Worm (Caenorhabditis elegans) whole organism, L4 larva: ENCODE data around the gene Y67A10A.11.

ENCODE experiments used
- F44E2.7 ChIP-seq: fragments of 200-800 bp; sonication (Bioruptor generic); IDR thresholded peaks from 2 replicates; pipeline ENCODE4 v2.1.2; 2022; ENCODE audit warnings: missing genetic modification characterization, missing compliant biosample characterization
- Y48G9A.11 ChIP-seq: fragments of 200-800 bp; sonication (Bioruptor generic); IDR thresholded peaks from 2 replicates; pipeline ENCODE4 v1.3.6; 2022; ENCODE audit warnings: missing genetic modification reagents, missing genetic modification characterization, missing compliant biosample characterization
- Y5F2A.4 ChIP-seq: fragments of 200-800 bp; sonication (Bioruptor generic); optimal IDR thresholded peaks from 2 replicates; lab custom pipeline; 2018; ENCODE audit warnings: mild to moderate bottlenecking, missing genetic modification characterization, missing compliant biosample characterization
- Y75B8A.6 ChIP-seq: fragments of 200-800 bp; sonication (Bioruptor generic); IDR thresholded peaks from 2 replicates; pipeline ENCODE4 v1.3.6; 2022; ENCODE audit warnings: missing genetic modification reagents, missing genetic modification characterization, missing compliant biosample characterization
- aha-1 ChIP-seq: fragments of 150-350 bp; peaks from one replicate; lab custom pipeline; 2014; ENCODE audit warnings: missing biosample characterization, missing genetic modification characterization
- attf-4 ChIP-seq: sonication (generic microtip); optimal IDR thresholded peaks from 3 replicates; lab custom pipeline; 2017; ENCODE audit warnings: missing biosample characterization, missing genetic modification characterization
- ceh-28 ChIP-seq: fragments of 150-350 bp; optimal IDR thresholded peaks from 2 replicates; lab custom pipeline; 2014; ENCODE audit warnings: missing biosample characterization, missing genetic modification reagents, missing genetic modification characterization
- ceh-44 ChIP-seq: fragments of 200-800 bp; sonication (Bioruptor generic); IDR thresholded peaks from 2 replicates; pipeline ENCODE4 v1.3.6; 2022; ENCODE audit warnings: missing genetic modification reagents, missing genetic modification characterization, missing compliant biosample characterization
- ceh-62 ChIP-seq: sonication (generic microtip); optimal IDR thresholded peaks from 2 replicates; lab custom pipeline; 2017; ENCODE audit warnings: missing biosample characterization, missing genetic modification characterization
- cey-2 ChIP-seq: sonication (generic microtip); optimal IDR thresholded peaks from 3 replicates; lab custom pipeline; 2017; ENCODE audit warnings: missing genetic modification characterization, mild to moderate bottlenecking, missing compliant biosample characterization, antibody characterized with exemption, borderline replicate concordance; ENCODE audit not compliant: insufficient read depth
- daf-16 ChIP-seq, 3 experiments: sonication (generic microtip); optimal IDR thresholded peaks; 2 replicates each; lab custom pipeline; 2016 to 2017; ENCODE audit warnings: missing genetic modification characterization in 3 of 3, missing genetic modification reagents in 3 of 3, mild to moderate bottlenecking in 2 of 3, missing compliant biosample characterization in 2 of 3, missing biosample characterization in 1 of 3, moderate library complexity in 1 of 3
- daf-19 ChIP-seq: fragments of 200-800 bp; sonication (Bioruptor generic); conservative IDR thresholded peaks from 2 replicates; pipeline ENCODE4 v1.3.6; 2022; ENCODE audit warnings: missing genetic modification characterization, missing compliant biosample characterization
- daf-8 ChIP-seq: fragments of 200-800 bp; sonication (Bioruptor generic); IDR thresholded peaks from 2 replicates; pipeline ENCODE4 v1.3.6; 2022; ENCODE audit warnings: missing genetic modification characterization, missing compliant biosample characterization
- dmd-6 ChIP-seq: fragments of 200-800 bp; sonication (Bioruptor generic); IDR thresholded peaks from 2 replicates; pipeline ENCODE4 v1.3.6; 2022; ENCODE audit warnings: missing genetic modification reagents, missing genetic modification characterization, missing compliant biosample characterization
- duxl-1 ChIP-seq: sonication (generic microtip); optimal IDR thresholded peaks from 2 replicates; lab custom pipeline; 2016; ENCODE audit warnings: mild to moderate bottlenecking, missing genetic modification characterization, moderate library complexity, missing compliant biosample characterization; ENCODE audit not compliant: poor library complexity
- fkh-10 ChIP-seq: fragments of 150-350 bp; optimal IDR thresholded peaks from 2 replicates; lab custom pipeline; 2014; ENCODE audit warnings: missing biosample characterization, missing genetic modification reagents, missing genetic modification characterization
- fos-1 ChIP-seq: fragments of 150-350 bp; optimal IDR thresholded peaks from 2 replicates; lab custom pipeline; 2014; ENCODE audit warnings: missing biosample characterization, missing genetic modification characterization
- hlh-30 ChIP-seq: sonication (generic microtip); optimal IDR thresholded peaks from 2 replicates; lab custom pipeline; 2017; ENCODE audit warnings: antibody characterized with exemption, mild to moderate bottlenecking, missing genetic modification characterization, missing compliant biosample characterization; ENCODE audit not compliant: insufficient read depth
- lim-7 ChIP-seq: fragments of 200-800 bp; sonication (Bioruptor generic); IDR thresholded peaks from 2 replicates; pipeline ENCODE4 v1.3.6; 2022; ENCODE audit warnings: missing genetic modification characterization, missing compliant biosample characterization
- lin-13 ChIP-seq: fragments of 150-350 bp; optimal IDR thresholded peaks from 2 replicates; lab custom pipeline; 2014; ENCODE audit warnings: missing biosample characterization, missing genetic modification reagents, missing genetic modification characterization
- mdl-1 ChIP-seq, 2 experiments: fragments of 150-350 bp in 1 of 2; sonication (generic microtip) in 1 of 2; optimal IDR thresholded peaks; 2 replicates each; lab custom pipeline; 2014 to 2017; ENCODE audit warnings: missing biosample characterization in 2 of 2, missing genetic modification characterization in 2 of 2
- mdt-29 ChIP-seq: fragments of 200-800 bp; sonication (Bioruptor generic); IDR thresholded peaks from 2 replicates; pipeline ENCODE4 v1.3.6; 2022; ENCODE audit warnings: missing genetic modification reagents, missing genetic modification characterization, missing compliant biosample characterization
- mes-2 ChIP-seq: sonication (generic microtip); optimal IDR thresholded peaks from 2 replicates; lab custom pipeline; 2016; ENCODE audit warnings: missing genotype, mild to moderate bottlenecking, missing genetic modification characterization, missing compliant biosample characterization; ENCODE audit not compliant: poor library complexity, severe bottlenecking
- mxl-2 ChIP-seq: fragments of 200-800 bp; sonication (Bioruptor generic); conservative IDR thresholded peaks from 2 replicates; pipeline ENCODE4 v1.3.6; 2022; ENCODE audit warnings: missing genetic modification reagents, missing genetic modification characterization, missing compliant biosample characterization
- nhr-10 ChIP-seq: fragments of 150-350 bp; optimal IDR thresholded peaks from 2 replicates; lab custom pipeline; 2014; ENCODE audit warnings: missing biosample characterization, missing genetic modification characterization
- nhr-102 ChIP-seq: sonication (generic microtip); optimal IDR thresholded peaks from 2 replicates; lab custom pipeline; 2016; ENCODE audit warnings: mild to moderate bottlenecking, missing genetic modification characterization, moderate library complexity, missing compliant biosample characterization
- nhr-28 ChIP-seq: fragments of 150-350 bp; optimal IDR thresholded peaks from 2 replicates; lab custom pipeline; 2014; ENCODE audit warnings: missing biosample characterization, missing genetic modification characterization
- nhr-6 ChIP-seq: fragments of 150-350 bp; optimal IDR thresholded peaks from 2 replicates; lab custom pipeline; 2014; ENCODE audit warnings: missing biosample characterization, missing genetic modification characterization
- nhr-77 ChIP-seq: fragments of 150-350 bp; optimal IDR thresholded peaks from 2 replicates; lab custom pipeline; 2014; ENCODE audit warnings: missing biosample characterization, missing genetic modification characterization
- pha-4 ChIP-seq, 2 experiments: fragments of 150-350 bp in 1 of 2; fragments of 200-800 bp in 1 of 2; sonication (Bioruptor generic) in 1 of 2; IDR thresholded peaks in 1 of 2; optimal IDR thresholded peaks in 1 of 2; 2 replicates each; pipeline versions ENCODE4 v1.3.6 to Lab custom; 2014 to 2022; ENCODE audit warnings: missing genetic modification characterization in 2 of 2, missing genetic modification reagents in 2 of 2, missing biosample characterization in 1 of 2, missing compliant biosample characterization in 1 of 2
- pqm-1 ChIP-seq: sonication (generic microtip); optimal IDR thresholded peaks from 2 replicates; lab custom pipeline; 2017; ENCODE audit warnings: missing biosample characterization, missing genetic modification characterization
- spr-1 ChIP-seq: sonication (generic microtip); optimal IDR thresholded peaks from 2 replicates; lab custom pipeline; 2016; ENCODE audit warnings: mild to moderate bottlenecking, missing genetic modification characterization, missing compliant biosample characterization
- unc-130 ChIP-seq: sonication (generic microtip); optimal IDR thresholded peaks from 2 replicates; lab custom pipeline; 2016; ENCODE audit warnings: missing genetic modification reagents, missing genetic modification characterization, missing compliant biosample characterization
- unc-39 ChIP-seq: sonication (generic microtip); optimal IDR thresholded peaks from 2 replicates; lab custom pipeline; 2017; ENCODE audit warnings: missing biosample characterization, missing genetic modification characterization
- unc-62 ChIP-seq, 3 experiments: fragments of 150-350 bp in 1 of 3; sonication (generic microtip); optimal IDR thresholded peaks in 2 of 3; peaks in 1 of 3; 1 replicate in 1 of 3; 2 replicates in 2 of 3; lab custom pipeline; 2014 to 2017; ENCODE audit warnings: missing biosample characterization in 3 of 3, missing genetic modification characterization in 3 of 3, missing genetic modification reagents in 3 of 3, missing genotype in 1 of 3
- zag-1 ChIP-seq: fragments of 150-350 bp; optimal IDR thresholded peaks from 2 replicates; lab custom pipeline; 2014; ENCODE audit warnings: missing biosample characterization, missing genetic modification characterization
- ztf-7 ChIP-seq: fragments of 150-350 bp; optimal IDR thresholded peaks from 2 replicates; lab custom pipeline; 2014; ENCODE audit warnings: missing biosample characterization, missing genetic modification characterization

The Y67A10A.11 gene

ce11 chrIV:14356120-14356519 lies 16.4 kb downstream of the Y67A10A.11 start (continued):
- TF ChIP-seq attf-4 (tag; lab: Kevin White, UChicago): no peak
- TF ChIP-seq lin-13: no peak
- TF ChIP-seq lim-7 (GFP tag; lab: Robert Waterston, UW): no peak
- TF ChIP-seq F44E2.7 (GFP tag; lab: Robert Waterston, UW): no peak
- TF ChIP-seq ceh-28: no peak
- no peak for TF ChIP-seq dmd-6 (GFP tag; lab: Robert Waterston, UW)
- no peak for TF ChIP-seq Y5F2A.4 (GFP tag; lab: Kevin White, UChicago)
- TF ChIP-seq daf-19 (GFP tag; lab: Robert Waterston, UW): no peak
- no peak for TF ChIP-seq pqm-1 (tag; lab: Kevin White, UChicago)
- TF ChIP-seq pha-4 (GFP tag; IDR thresholded peaks at IDR 0.05; lab: Robert Waterston, UW): no peak
- no peak for TF ChIP-seq pha-4 (tag; optimal IDR thresholded peaks at IDR 0.05; lab: Kevin White, UChicago)
- TF ChIP-seq fkh-10 (GFP tag; lab: Kevin White, UChicago): peak; percentile 19
- TF ChIP-seq ceh-62: no peak
- TF ChIP-seq ceh-44 (GFP tag; lab: Robert Waterston, UW): no peak
- TF ChIP-seq nhr-77 (tag; lab: Kevin White, UChicago): no peak
- no peak for TF ChIP-seq spr-1 (tag; lab: Kevin White, UChicago)
- TF ChIP-seq duxl-1 (tag; lab: Kevin White, UChicago): no peak
- no peak for TF ChIP-seq mes-2 (tag; lab: Kevin White, UChicago)
- TF ChIP-seq daf-16 (GFP tag; optimal IDR thresholded peaks at IDR 0.05; lab: Kevin White, UChicago): no peak
- TF ChIP-seq daf-16 (tag; optimal IDR thresholded peaks at IDR 0.05; lab: Kevin White, UChicago): no peak
- TF ChIP-seq aha-1 (tag; lab: Kevin White, UChicago): peak; percentile 78
- no peak for TF ChIP-seq daf-8 (GFP tag; lab: Robert Waterston, UW)
- TF ChIP-seq unc-130: no peak
- TF ChIP-seq ztf-7 (tag; lab: Kevin White, UChicago): no peak
- TF ChIP-seq nhr-102 (tag; lab: Kevin White, UChicago): no peak
- no peak for TF ChIP-seq nhr-28 (tag; lab: Kevin White, UChicago)
- TF ChIP-seq unc-39 (tag; lab: Kevin White, UChicago): no peak
- TF ChIP-seq nhr-10 (tag; lab: Kevin White, UChicago): no peak
- no peak for TF ChIP-seq mxl-2
- peak in 1 of 2 experiments; percentile 1 for TF ChIP-seq mdl-1 (tag; optimal IDR thresholded peaks at IDR 0.05; lab: Kevin White, UChicago)
- TF ChIP-seq cey-2: no peak
- no peak for TF ChIP-seq fos-1 (tag; lab: Kevin White, UChicago)

ce11 chrIV:14361189-14361588 lies 21.4 kb downstream of the Y67A10A.11 start, which contains the start of gene ssu-2:
Gene ssu-2, plus strand, starts transcription at chrIV:14361247.
- no peak for TF ChIP-seq ceh-28
- no peak for TF ChIP-seq hlh-30 (tag; lab: Kevin White, UChicago)
- TF ChIP-seq nhr-102 (tag; lab: Kevin White, UChicago): no peak
- TF ChIP-seq aha-1 (tag; lab: Kevin White, UChicago): peak; percentile 54
- no peak for TF ChIP-seq Y5F2A.4 (GFP tag; lab: Kevin White, UChicago)
- TF ChIP-seq mdt-29: no peak
- no peak for TF ChIP-seq Y75B8A.6
- no peak for TF ChIP-seq nhr-6
- no peak for TF ChIP-seq unc-130
- no peak for TF ChIP-seq Y48G9A.11 (GFP tag; lab: Robert Waterston, UW)
- TF ChIP-seq zag-1 (tag; lab: Kevin White, UChicago): no peak
- no peak for TF ChIP-seq nhr-77 (tag; lab: Kevin White, UChicago)
- no peak for TF ChIP-seq mdl-1 (tag; optimal IDR thresholded peaks at IDR 0.05; lab: Kevin White, UChicago)
- TF ChIP-seq unc-62 (GFP tag; optimal IDR thresholded peaks at IDR 0.05 in 1 of 2; lab: Kevin White, UChicago): peak in 1 of 2 experiments; percentile 75
- TF ChIP-seq unc-62 (tag; optimal IDR thresholded peaks at IDR 0.05; lab: Kevin White, UChicago): no peak
- TF ChIP-seq, all 104 proteins: peak for 2
